Fruit fly (Drosophila melanogaster) whole organism, wandering third instar larva: ENCODE measurements around the gene CG6310.

Experiments
- Abd-B ChIP-seq: fragments of >200 bp; optimal IDR thresholded peaks from 2 replicates; lab custom pipeline; 2017; ENCODE audit warnings: missing biosample characterization, missing genetic modification characterization
- CG32264 ChIP-seq: fragments of 200-800 bp; sonication (Bioruptor generic); optimal IDR thresholded peaks from 2 replicates; lab custom pipeline; 2016; ENCODE audit warnings: missing biosample characterization, missing genetic modification characterization
- CG9705 ChIP-seq: fragments of 200-800 bp; sonication (Bioruptor generic); optimal IDR thresholded peaks from 2 replicates; lab custom pipeline; 2018; ENCODE audit warnings: missing biosample characterization, mild to moderate bottlenecking, missing genetic modification characterization
- CrebA ChIP-seq: fragments of 200-800 bp; sonication (Bioruptor generic); optimal IDR thresholded peaks from 2 replicates; lab custom pipeline; 2016; ENCODE audit warnings: missing biosample characterization, mild to moderate bottlenecking, missing genetic modification characterization, borderline replicate concordance
- Dif ChIP-seq: fragments of 200-275, 200-300 bp; sonication (Bioruptor generic); optimal IDR thresholded peaks from 2 replicates; lab custom pipeline; 2018; ENCODE audit warnings: missing biosample characterization, missing genetic modification characterization; ENCODE audit not compliant: partially characterized antibody
- GATAd ChIP-seq: sonication (Bioruptor generic); optimal IDR thresholded peaks from 2 replicates; lab custom pipeline; 2016; ENCODE audit warnings: missing biosample characterization, missing genetic modification characterization
- HLH106 ChIP-seq: fragments of 200-800 bp; optimal IDR thresholded peaks from 3 replicates; lab custom pipeline; 2019; ENCODE audit warnings: missing biosample characterization, mild to moderate bottlenecking, missing genetic modification characterization, moderate library complexity
- Hnf4 ChIP-seq: fragments of 200-800 bp; sonication (Bioruptor generic); optimal IDR thresholded peaks from 2 replicates; lab custom pipeline; 2016; ENCODE audit warnings: missing biosample characterization, mild to moderate bottlenecking, missing genetic modification characterization
- Hr78 ChIP-seq: fragments of >200 bp; optimal IDR thresholded peaks from 2 replicates; lab custom pipeline; 2017; ENCODE audit warnings: missing biosample characterization, missing genetic modification characterization
- Hr83 ChIP-seq: fragments of 200-300 bp; sonication (Bioruptor generic); optimal IDR thresholded peaks from 2 replicates; lab custom pipeline; 2016; ENCODE audit warnings: missing biosample characterization, mild to moderate bottlenecking, missing genetic modification characterization, moderate library complexity; ENCODE audit not compliant: poor library complexity, severe bottlenecking
- Jra ChIP-seq: sonication (Bioruptor generic); optimal IDR thresholded peaks from 2 replicates; lab custom pipeline; 2016; ENCODE audit warnings: missing biosample characterization, missing genetic modification characterization
- Mio ChIP-seq: sonication (Bioruptor generic); optimal IDR thresholded peaks from 2 replicates; lab custom pipeline; 2016; ENCODE audit warnings: missing biosample characterization, missing genetic modification characterization
- Myc ChIP-seq: fragments of >200 bp; optimal IDR thresholded peaks from 2 replicates; lab custom pipeline; 2017
- N ChIP-seq: fragments of >200 bp; optimal IDR thresholded peaks from 2 replicates; lab custom pipeline; 2018; ENCODE audit warnings: missing biosample characterization, missing external identifiers, missing genetic modification characterization
- OdsH ChIP-seq: fragments of 200-800 bp; sonication (Bioruptor generic); optimal IDR thresholded peaks from 2 replicates; lab custom pipeline; 2016; ENCODE audit warnings: missing biosample characterization, mild to moderate bottlenecking, missing genetic modification characterization
- Rel ChIP-seq, 2 experiments: fragments of 200-800 bp; sonication (Bioruptor generic) in 1 of 2; optimal IDR thresholded peaks; 2 replicates in 1 of 2; 3 replicates in 1 of 2; lab custom pipeline; 2016 to 2019; ENCODE audit warnings: mild to moderate bottlenecking in 2 of 2, missing biosample characterization in 2 of 2, missing genetic modification characterization in 2 of 2, moderate library complexity in 1 of 2
- Sp1 ChIP-seq: fragments of 200-800 bp; sonication (Bioruptor generic); optimal IDR thresholded peaks from 3 replicates; lab custom pipeline; 2019; ENCODE audit warnings: missing biosample characterization, mild to moderate bottlenecking, missing genetic modification characterization, moderate library complexity
- Vsx2 ChIP-seq: fragments of 200-300, 225-300 bp; sonication (Bioruptor generic); optimal IDR thresholded peaks from 2 replicates; lab custom pipeline; 2018; ENCODE audit warnings: missing biosample characterization, missing genetic modification characterization; ENCODE audit not compliant: partially characterized antibody
- br ChIP-seq: fragments of 200-800 bp; sonication (Bioruptor generic); optimal IDR thresholded peaks from 2 replicates; lab custom pipeline; 2016; ENCODE audit warnings: missing biosample characterization, missing genetic modification characterization
- brk ChIP-seq: fragments of 200-800 bp; sonication (Bioruptor generic); optimal IDR thresholded peaks from 2 replicates; lab custom pipeline; 2016; ENCODE audit warnings: missing biosample characterization, mild to moderate bottlenecking, missing genetic modification characterization
- dl ChIP-seq, 2 experiments: fragments of 175-275, 200-275 bp in 1 of 2; fragments of 200-275 bp in 1 of 2; sonication (Bioruptor generic); optimal IDR thresholded peaks; lab custom pipeline; 2018; ENCODE audit warnings: mild to moderate bottlenecking in 2 of 2, missing biosample characterization in 2 of 2, missing genetic modification characterization in 2 of 2, moderate library complexity in 2 of 2; ENCODE audit not compliant: partially characterized antibody in 2 of 2, insufficient read depth in 1 of 2
- dmrt93B ChIP-seq: fragments of 200-800 bp; sonication (Bioruptor generic); optimal IDR thresholded peaks from 2 replicates; lab custom pipeline; 2018; ENCODE audit warnings: missing biosample characterization, mild to moderate bottlenecking, missing genetic modification characterization
- dsf ChIP-seq: sonication (Bioruptor generic); optimal IDR thresholded peaks from 2 replicates; lab custom pipeline; 2016; ENCODE audit warnings: missing biosample characterization, missing genetic modification characterization, borderline replicate concordance
- ey ChIP-seq: fragments of 200-800 bp; sonication (Bioruptor generic); optimal IDR thresholded peaks from 2 replicates; lab custom pipeline; 2016; ENCODE audit warnings: missing biosample characterization, missing genetic modification characterization
- foxo ChIP-seq, 2 experiments: fragments of 200-800 bp; sonication (Bioruptor generic); optimal IDR thresholded peaks; 2 replicates in 1 of 2; 3 replicates in 1 of 2; lab custom pipeline; 2016 to 2017; ENCODE audit warnings: missing biosample characterization in 2 of 2, missing genetic modification characterization in 2 of 2
- fru ChIP-seq: fragments of 200-800 bp; sonication (Bioruptor generic); optimal IDR thresholded peaks from 3 replicates; lab custom pipeline; 2016; ENCODE audit warnings: missing biosample characterization, mild to moderate bottlenecking, missing genetic modification characterization
- h ChIP-seq: fragments of 200-800 bp; sonication (Bioruptor generic); optimal IDR thresholded peaks from 3 replicates; lab custom pipeline; 2016; ENCODE audit warnings: missing biosample characterization, mild to moderate bottlenecking, missing genetic modification characterization
- jim ChIP-seq: fragments of 175-275, 200-325 bp; sonication (Bioruptor generic); optimal IDR thresholded peaks from 2 replicates; lab custom pipeline; 2016; ENCODE audit warnings: missing biosample characterization, mild to moderate bottlenecking, missing genetic modification characterization
- lola ChIP-seq: fragments of >200 bp; optimal IDR thresholded peaks from 2 replicates; lab custom pipeline; 2017; ENCODE audit warnings: missing biosample characterization, missing genetic modification characterization
- pan ChIP-seq: fragments of >200 bp; optimal IDR thresholded peaks from 2 replicates; lab custom pipeline; 2017
- psq ChIP-seq: fragments of 200-800 bp; sonication (Bioruptor generic); optimal IDR thresholded peaks from 3 replicates; lab custom pipeline; 2017; ENCODE audit warnings: missing biosample characterization, mild to moderate bottlenecking, missing genetic modification characterization, moderate library complexity
- rgr ChIP-seq: fragments of 200-800 bp; sonication (Bioruptor generic); optimal IDR thresholded peaks from 3 replicates; lab custom pipeline; 2016; ENCODE audit warnings: missing biosample characterization, mild to moderate bottlenecking, missing genetic modification characterization
- sage ChIP-seq: fragments of 200-800 bp; sonication (Bioruptor generic); optimal IDR thresholded peaks from 2 replicates; lab custom pipeline; 2016; ENCODE audit warnings: missing biosample characterization, mild to moderate bottlenecking, missing genetic modification characterization
- sv ChIP-seq: fragments of 200-800 bp; sonication (Bioruptor generic); optimal IDR thresholded peaks from 3 replicates; lab custom pipeline; 2016; ENCODE audit warnings: missing biosample characterization, missing genetic modification characterization
- tai ChIP-seq: sonication (Bioruptor generic); optimal IDR thresholded peaks from 2 replicates; lab custom pipeline; 2016; ENCODE audit warnings: missing biosample characterization, missing genetic modification characterization
- usp ChIP-seq: fragments of >200 bp; optimal IDR thresholded peaks from 2 replicates; lab custom pipeline; 2017; ENCODE audit warnings: missing biosample characterization, missing genetic modification characterization
- woc ChIP-seq: sonication (Bioruptor generic); optimal IDR thresholded peaks from 2 replicates; lab custom pipeline; 2016; ENCODE audit warnings: missing biosample characterization, mild to moderate bottlenecking, missing genetic modification characterization

Gene CG6310

DNA sequence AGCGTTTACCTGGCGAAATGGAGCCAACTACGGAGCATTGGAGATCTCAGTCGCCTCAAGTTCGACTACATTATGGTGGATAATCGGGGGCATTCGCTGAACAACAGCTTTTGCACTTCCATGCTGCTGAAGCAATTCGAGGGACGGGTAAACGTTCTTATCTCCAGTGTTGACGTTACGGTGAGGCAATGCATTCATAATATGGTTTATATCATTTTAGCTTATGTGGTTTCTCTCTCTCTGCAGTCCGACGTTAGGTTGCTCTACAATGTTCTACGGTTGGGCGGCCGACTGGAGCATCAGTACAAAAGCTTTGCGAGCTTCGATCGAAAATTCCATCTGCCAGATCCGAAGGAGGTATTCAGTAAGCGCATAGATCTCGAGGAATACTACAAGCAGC is 3.8 kb downstream of the CG6310 start:
- TF ChIP-seq brk, result no peak
- no peak for TF ChIP-seq foxo (GFP tag; optimal IDR thresholded peaks at IDR 0.05; lab: Kevin White, UChicago)
- no peak for TF ChIP-seq rgr (GFP tag; lab: Kevin White, UChicago)
- TF ChIP-seq ey (GFP tag; lab: Kevin White, UChicago), result no peak
- no peak for TF ChIP-seq lola (GFP tag; lab: Kevin White, UChicago)
- TF ChIP-seq dl (GFP tag; optimal IDR thresholded peaks at IDR 0.05; lab: Kevin White, UChicago; ENCODE audit: insufficient read depth in 1 of 2, partially characterized antibody in 2 of 2), result no peak
- no peak for TF ChIP-seq Myc (lab: Kevin White, UChicago)
- TF ChIP-seq Rel (GFP tag; optimal IDR thresholded peaks at IDR 0.05; lab: Kevin White, UChicago), result no peak
- peak; percentile 34 for TF ChIP-seq Rel (tag; optimal IDR thresholded peaks at IDR 0.05; lab: Kevin White, UChicago)

DNA sequence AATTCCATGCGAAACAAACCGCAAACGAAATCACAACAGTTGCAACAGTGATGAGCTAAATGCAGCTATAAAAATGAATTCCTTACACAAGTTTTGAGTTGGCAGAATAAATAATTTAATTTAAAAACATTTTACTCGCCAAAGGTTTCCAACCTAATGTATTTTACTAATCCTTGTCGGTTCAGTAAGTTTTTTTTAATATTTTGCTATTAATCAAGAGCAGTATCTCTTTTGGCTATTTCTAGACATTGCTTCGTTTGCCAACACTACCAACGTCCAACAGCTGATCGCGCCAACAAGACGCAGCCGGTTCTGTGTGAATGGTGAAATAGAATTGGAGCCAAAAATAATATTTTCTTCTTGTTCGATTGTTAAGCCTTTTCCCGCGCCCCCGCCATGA is 5.0 kb downstream of the CG6310 start, which contains the start of the genes CG32075, CG45101 and SuUR:
CG32075 (minus strand) TSS at position 253 of the 400 bp plus-strand sequence.
CG45101 (plus strand) TSS at position 303 of the 400 bp plus-strand sequence.
SuUR (plus strand) TSS at position 303 of the 400 bp plus-strand sequence.
- peak; percentile 94 for TF ChIP-seq woc (GFP tag; lab: Kevin White, UChicago)
- no peak for TF ChIP-seq brk
- peak; percentile 43 to 90 for TF ChIP-seq foxo (GFP tag; optimal IDR thresholded peaks at IDR 0.05; lab: Kevin White, UChicago)
- no peak for TF ChIP-seq CrebA
- TF ChIP-seq Dif (GFP tag; lab: Kevin White, UChicago), result no peak
- no peak for TF ChIP-seq Abd-B (GFP tag; lab: Kevin White, UChicago)
- TF ChIP-seq CG9705 (GFP tag; lab: Kevin White, UChicago), result peak; percentile 85
- peak; percentile 85 for TF ChIP-seq fru (GFP tag; lab: Kevin White, UChicago)
- TF ChIP-seq Sp1 (GFP tag; lab: Kevin White, UChicago), result peak; percentile 78
- TF ChIP-seq Hr78, result no peak
- TF ChIP-seq sv (GFP tag; lab: Kevin White, UChicago), result peak; percentile 90
- no peak for TF ChIP-seq Rel (GFP tag; optimal IDR thresholded peaks at IDR 0.05; lab: Kevin White, UChicago)
- peak; percentile 46 for TF ChIP-seq Rel (tag; optimal IDR thresholded peaks at IDR 0.05; lab: Kevin White, UChicago)
- peak; percentile 87 for TF ChIP-seq OdsH (GFP tag; lab: Kevin White, UChicago)
- TF ChIP-seq rgr (GFP tag; lab: Kevin White, UChicago), result peak; percentile 92
- TF ChIP-seq ey (GFP tag; lab: Kevin White, UChicago), result peak; percentile 90
- peak; percentile 88 for TF ChIP-seq Jra
- peak; percentile 74 for TF ChIP-seq GATAd (GFP tag; lab: Kevin White, UChicago)
- TF ChIP-seq Myc (lab: Kevin White, UChicago), result peak; percentile 98
- TF ChIP-seq Hnf4 (GFP tag; lab: Kevin White, UChicago), result peak; percentile 93
- TF ChIP-seq dsf (GFP tag; lab: Kevin White, UChicago), result peak; percentile 87
- TF ChIP-seq br (GFP tag; lab: Kevin White, UChicago), result peak; percentile 85
- TF ChIP-seq Hr83 (GFP tag; lab: Kevin White, UChicago), result peak; percentile 65
- peak; percentile 92 for TF ChIP-seq h (GFP tag; lab: Kevin White, UChicago)
- TF ChIP-seq lola (GFP tag; lab: Kevin White, UChicago), result no peak
- TF ChIP-seq HLH106 (tag; lab: Kevin White, UChicago), result peak; percentile 89
- TF ChIP-seq CG32264, result peak; percentile 41
- TF ChIP-seq psq, result peak; percentile 80
- TF ChIP-seq dmrt93B (GFP tag; lab: Kevin White, UChicago), result no peak
- no peak for TF ChIP-seq usp (GFP tag; lab: Kevin White, UChicago)

DNA sequence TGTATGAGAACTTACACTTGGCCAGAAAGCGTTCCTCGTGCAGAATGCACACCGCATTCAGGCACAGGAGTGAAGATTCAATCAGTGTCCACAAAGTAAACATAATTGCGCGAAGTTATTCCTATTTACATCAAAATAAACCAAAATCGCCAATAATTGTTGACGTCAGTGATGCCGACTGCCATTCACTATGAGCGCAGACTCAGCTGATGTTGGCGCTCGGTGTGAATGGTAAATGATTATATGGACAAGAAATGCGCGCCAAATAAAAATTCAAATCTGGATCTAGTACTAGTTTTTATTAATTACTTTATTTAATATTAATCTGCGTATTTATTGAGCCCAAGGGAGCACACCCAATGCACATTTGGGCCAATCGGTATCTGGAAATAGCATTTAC is 7.2 kb downstream of the CG6310 start, which contains the start of gene CG32069:
CG32069 (minus strand) TSS at position 174 of the 400 bp plus-strand sequence.
- TF ChIP-seq OdsH (GFP tag; lab: Kevin White, UChicago) (no peak), CG9705 (GFP tag; lab: Kevin White, UChicago) (no peak), Dif (GFP tag; lab: Kevin White, UChicago) (no peak), lola (GFP tag; lab: Kevin White, UChicago) (no peak), N (no peak), brk (no peak)

DNA sequence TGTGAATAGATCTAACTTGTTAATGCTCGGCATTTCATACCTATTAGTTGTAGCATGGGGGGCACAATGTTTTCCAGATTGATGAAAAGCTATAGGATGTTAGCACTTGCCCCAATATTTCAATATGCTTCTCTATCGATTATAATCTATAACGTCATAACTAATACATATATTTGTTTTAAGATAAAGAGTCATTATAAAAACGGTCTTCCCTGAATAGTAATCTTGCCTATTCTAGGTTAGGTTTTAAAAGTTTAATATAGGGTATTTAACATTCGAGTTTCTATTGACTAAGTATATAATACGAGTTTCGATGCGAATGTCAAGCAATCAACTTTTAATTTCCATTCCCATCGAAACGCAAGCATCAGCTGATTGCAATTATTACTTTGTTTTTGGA is 8.5 kb downstream of the CG6310 start, which contains the start of the genes CG6321 and Blos2:
CG6321 (minus strand) TSS at position 25 of the 400 bp plus-strand sequence.
Blos2 (plus strand) TSS at position 372 of the 400 bp plus-strand sequence.
- no peak for TF ChIP-seq Abd-B (GFP tag; lab: Kevin White, UChicago)
- TF ChIP-seq pan (lab: Kevin White, UChicago), result no peak
- TF ChIP-seq Hnf4 (GFP tag; lab: Kevin White, UChicago), result peak; percentile 59
- no peak for TF ChIP-seq dsf (GFP tag; lab: Kevin White, UChicago)
- peak; percentile 23 for TF ChIP-seq sv (GFP tag; lab: Kevin White, UChicago)
- TF ChIP-seq CrebA, result no peak
- TF ChIP-seq rgr (GFP tag; lab: Kevin White, UChicago), result peak; percentile 78
- TF ChIP-seq OdsH (GFP tag; lab: Kevin White, UChicago), result peak; percentile 72
- no peak for TF ChIP-seq N
- peak; percentile 18 for TF ChIP-seq CG32264
- no peak for TF ChIP-seq usp (GFP tag; lab: Kevin White, UChicago)
- TF ChIP-seq psq, result peak; percentile 50
- TF ChIP-seq GATAd (GFP tag; lab: Kevin White, UChicago), result no peak
- no peak for TF ChIP-seq Hr83 (GFP tag; lab: Kevin White, UChicago)
- no peak for TF ChIP-seq jim
- TF ChIP-seq Myc (lab: Kevin White, UChicago), result no peak
- TF ChIP-seq sage (GFP tag; lab: Kevin White, UChicago), result peak; percentile 31
- TF ChIP-seq foxo (GFP tag; optimal IDR thresholded peaks at IDR 0.05; lab: Kevin White, UChicago), result peak in 1 of 2 experiments; percentile 82
- peak; percentile 80 for TF ChIP-seq woc (GFP tag; lab: Kevin White, UChicago)
- TF ChIP-seq Dif (GFP tag; lab: Kevin White, UChicago), result no peak
- peak; percentile 74 for TF ChIP-seq HLH106 (tag; lab: Kevin White, UChicago)
- TF ChIP-seq h (GFP tag; lab: Kevin White, UChicago), result peak; percentile 84
- no peak for TF ChIP-seq tai
- TF ChIP-seq dmrt93B (GFP tag; lab: Kevin White, UChicago), result no peak
- no peak for TF ChIP-seq Mio (GFP tag; lab: Kevin White, UChicago)
- no peak for TF ChIP-seq Vsx2 (GFP tag; lab: Kevin White, UChicago)
- peak; percentile 77 for TF ChIP-seq Sp1 (GFP tag; lab: Kevin White, UChicago)
- peak; percentile 63 for TF ChIP-seq br (GFP tag; lab: Kevin White, UChicago)
- no peak for TF ChIP-seq brk
